Worm (Caenorhabditis elegans) whole organism, young adult: ENCODE measurements around the gene F37H8.5.
A peak's percentile ranks its signal among the peaks of the same experiment; 100 is the strongest.

Experiments
- B0019.2 ChIP-seq: fragments of 200-800 bp; sonication (Bioruptor generic); conservative IDR thresholded peaks from 2 replicates; pipeline ENCODE4 v1.3.6; 2022; ENCODE audit warnings: missing genetic modification reagents, missing genetic modification characterization, missing compliant biosample characterization
- C06A6.2 ChIP-seq: fragments of 200-800 bp; sonication (Bioruptor generic); conservative IDR thresholded peaks from 2 replicates; pipeline ENCODE4 v1.3.6; 2022; ENCODE audit warnings: missing genetic modification characterization, missing compliant biosample characterization
- F33H1.4 ChIP-seq: fragments of 200-800 bp; sonication (Bioruptor generic); IDR thresholded peaks from 2 replicates; pipeline ENCODE4 v1.3.6; 2022; ENCODE audit warnings: missing genetic modification reagents, missing genetic modification characterization, missing compliant biosample characterization
- K12H6.12 ChIP-seq: fragments of 200-800 bp; sonication (Bioruptor generic); optimal IDR thresholded peaks from 2 replicates; lab custom pipeline; 2018; ENCODE audit warnings: mild to moderate bottlenecking, missing genetic modification characterization, missing compliant biosample characterization
- Y53G8AR.9 ChIP-seq: fragments of 200-800 bp; sonication (Bioruptor generic); conservative IDR thresholded peaks from 2 replicates; pipeline ENCODE4 v1.3.6; 2022; ENCODE audit warnings: missing genetic modification reagents, missing genetic modification characterization, missing compliant biosample characterization
- Y56A3A.18 ChIP-seq: fragments of 200-800 bp; sonication (Bioruptor generic); IDR thresholded peaks from 2 replicates; pipeline ENCODE4 v1.3.6; 2022; ENCODE audit warnings: missing genetic modification reagents, missing genetic modification characterization, missing compliant biosample characterization
- Y95B8A.8 ChIP-seq: fragments of 200-800 bp; sonication (Bioruptor generic); IDR thresholded peaks from 2 replicates; pipeline ENCODE4 v1.3.6; 2022; ENCODE audit warnings: missing genetic modification reagents, missing genetic modification characterization, missing compliant biosample characterization
- ZK185.1 ChIP-seq: sonication (generic microtip); optimal IDR thresholded peaks from 2 replicates; lab custom pipeline; 2016; ENCODE audit warnings: mild to moderate bottlenecking, missing genetic modification characterization, missing compliant biosample characterization; ENCODE audit not compliant: poor library complexity, severe bottlenecking
- athp-1 ChIP-seq: sonication (generic microtip); optimal IDR thresholded peaks from 2 replicates; lab custom pipeline; 2017; ENCODE audit warnings: mild to moderate bottlenecking, missing genetic modification characterization, missing compliant biosample characterization
- attf-5 ChIP-seq: fragments of 200-800 bp; sonication (Bioruptor generic); optimal IDR thresholded peaks from 2 replicates; lab custom pipeline; 2018; ENCODE audit warnings: mild to moderate bottlenecking, missing genetic modification characterization, missing compliant biosample characterization
- attf-6 ChIP-seq: fragments of 200-800 bp; sonication (Bioruptor generic); IDR thresholded peaks from 2 replicates; pipeline ENCODE4 v1.3.6; 2022; ENCODE audit warnings: missing genetic modification reagents, missing genetic modification characterization, missing compliant biosample characterization
- cebp-1 ChIP-seq, 2 experiments: fragments of 200-800 bp in 1 of 2; sonication (Bioruptor generic) in 1 of 2; sonication (generic microtip) in 1 of 2; IDR thresholded peaks in 1 of 2; optimal IDR thresholded peaks in 1 of 2; 2 replicates each; pipeline versions ENCODE4 v1.3.6 to Lab custom; 2017 to 2022; ENCODE audit warnings: missing compliant biosample characterization in 2 of 2, missing genetic modification characterization in 2 of 2, mild to moderate bottlenecking in 1 of 2, missing genetic modification reagents in 1 of 2, moderate library complexity in 1 of 2
- ceh-27 ChIP-seq: fragments of 200-800 bp; sonication (Bioruptor generic); optimal IDR thresholded peaks from 2 replicates; lab custom pipeline; 2018; ENCODE audit warnings: mild to moderate bottlenecking, missing genetic modification characterization, moderate library complexity, missing compliant biosample characterization
- die-1 ChIP-seq: sonication (generic microtip); optimal IDR thresholded peaks from 2 replicates; lab custom pipeline; 2016; ENCODE audit warnings: missing genotype, mild to moderate bottlenecking, missing genetic modification characterization, missing compliant biosample characterization
- dox-1 ChIP-seq: fragments of 200-800 bp; sonication (Bioruptor generic); IDR thresholded peaks from 2 replicates; pipeline ENCODE4 v1.3.6; 2022; ENCODE audit warnings: missing genetic modification reagents, missing genetic modification characterization, missing compliant biosample characterization
- egl-44 ChIP-seq: fragments of 200-800 bp; sonication (Bioruptor generic); IDR thresholded peaks from 2 replicates; pipeline ENCODE4 v1.3.6; 2022; ENCODE audit warnings: missing genetic modification reagents, missing genetic modification characterization, missing compliant biosample characterization
- egrh-3 ChIP-seq: fragments of 200-800 bp; sonication (Bioruptor generic); IDR thresholded peaks from 2 replicates; pipeline ENCODE4 v1.3.6; 2022; ENCODE audit warnings: missing genetic modification reagents, missing genetic modification characterization, missing compliant biosample characterization
- fkh-3 ChIP-seq: sonication (generic microtip); optimal IDR thresholded peaks from 2 replicates; lab custom pipeline; 2016; ENCODE audit warnings: mild to moderate bottlenecking, missing genetic modification characterization, missing compliant biosample characterization
- him-1 ChIP-seq: sonication (generic microtip); optimal IDR thresholded peaks from 2 replicates; lab custom pipeline; 2016; ENCODE audit warnings: missing genotype, missing genetic modification reagents, missing genetic modification characterization, missing compliant biosample characterization
- hmg-1.2 ChIP-seq: fragments of 200-800 bp; sonication (Bioruptor generic); IDR thresholded peaks from 2 replicates; pipeline ENCODE4 v1.3.6; 2022; ENCODE audit warnings: missing genetic modification reagents, missing genetic modification characterization, missing compliant biosample characterization
- hsf-1 ChIP-seq: fragments of 200-800 bp; sonication (Bioruptor generic); IDR thresholded peaks from 2 replicates; pipeline ENCODE4 v1.3.6; 2022; ENCODE audit warnings: missing genetic modification reagents, missing genetic modification characterization, missing compliant biosample characterization
- lin-35 ChIP-seq, 3 experiments: fragments of 150-350 bp in 2 of 3; sonication (generic microtip) in 1 of 3; optimal IDR thresholded peaks; 2 replicates each; lab custom pipeline; 2014 to 2018; ENCODE audit warnings: missing biosample characterization in 3 of 3, missing genetic modification characterization in 3 of 3, missing genetic modification reagents in 3 of 3
- lin-54 ChIP-seq: fragments of 200-800 bp; sonication (Bioruptor generic); optimal IDR thresholded peaks from 2 replicates; lab custom pipeline; 2018; ENCODE audit warnings: mild to moderate bottlenecking, missing genetic modification characterization, missing compliant biosample characterization
- lir-1 ChIP-seq: fragments of 200-800 bp; sonication (Bioruptor generic); conservative IDR thresholded peaks from 2 replicates; pipeline ENCODE4 v1.3.6; 2022; ENCODE audit warnings: missing genetic modification reagents, missing genetic modification characterization, missing compliant biosample characterization
- madf-6 ChIP-seq: fragments of 200-800 bp; sonication (Bioruptor generic); IDR thresholded peaks from 2 replicates; pipeline ENCODE4 v1.3.6; 2022; ENCODE audit warnings: missing genetic modification reagents, missing genetic modification characterization, missing compliant biosample characterization
- mcd-1 ChIP-seq: fragments of 200-800 bp; sonication (Bioruptor generic); IDR thresholded peaks from 2 replicates; pipeline ENCODE4 v1.3.6; 2022; ENCODE audit warnings: missing genetic modification reagents, missing genetic modification characterization, missing compliant biosample characterization
- nfyb-1 ChIP-seq: fragments of 200-800 bp; sonication (Bioruptor generic); IDR thresholded peaks from 2 replicates; pipeline ENCODE4 v1.3.6; 2022; ENCODE audit warnings: missing genetic modification reagents, missing genetic modification characterization, missing compliant biosample characterization
- nhr-120 ChIP-seq: fragments of 200-800 bp; sonication (Bioruptor generic); IDR thresholded peaks from 2 replicates; pipeline ENCODE4 v1.3.6; 2022; ENCODE audit warnings: missing genetic modification characterization, missing compliant biosample characterization
- nhr-179 ChIP-seq: sonication (generic microtip); optimal IDR thresholded peaks from 2 replicates; lab custom pipeline; 2016; ENCODE audit warnings: mild to moderate bottlenecking, missing genetic modification characterization, missing compliant biosample characterization
- nhr-80 ChIP-seq: sonication (generic microtip); optimal IDR thresholded peaks from 2 replicates; lab custom pipeline; 2016; ENCODE audit warnings: missing genetic modification characterization, missing compliant biosample characterization
- pbrm-1 ChIP-seq: fragments of 200-800 bp; sonication (Bioruptor generic); IDR thresholded peaks from 2 replicates; pipeline ENCODE4 v1.3.6; 2022; ENCODE audit warnings: missing genetic modification reagents, missing genetic modification characterization, missing compliant biosample characterization
- rec-8 ChIP-seq, 2 experiments: sonication (generic microtip); optimal IDR thresholded peaks; 2 replicates each; lab custom pipeline; 2016; ENCODE audit warnings: mild to moderate bottlenecking in 2 of 2, missing genetic modification characterization in 2 of 2, missing genetic modification reagents in 2 of 2, missing genotype in 2 of 2, missing biosample characterization in 1 of 2, missing compliant biosample characterization in 1 of 2, moderate library complexity in 1 of 2
- rpc-1 ChIP-seq, 2 experiments: fragments of 150-350 bp in 1 of 2; sonication (generic microtip) in 1 of 2; optimal IDR thresholded peaks; 2 replicates each; lab custom pipeline; 2014 to 2018; ENCODE audit warnings: missing biosample characterization in 1 of 2, missing genetic modification characterization in 1 of 2, missing genetic modification reagents in 1 of 2, missing genotype in 1 of 2
- sea-2 ChIP-seq: fragments of 200-800 bp; sonication (Bioruptor generic); IDR thresholded peaks from 2 replicates; pipeline ENCODE4 v1.3.6; 2022; ENCODE audit warnings: missing genetic modification characterization, missing compliant biosample characterization
- snpc-1.3 ChIP-seq: sonication (generic microtip); optimal IDR thresholded peaks from 2 replicates; lab custom pipeline; 2017; ENCODE audit warnings: missing genetic modification characterization, mild to moderate bottlenecking, missing compliant biosample characterization, antibody characterized with exemption, moderate library complexity, missing genotype, missing genetic modification reagents; ENCODE audit not compliant: insufficient read depth
- snpc-4 ChIP-seq, 5 experiments: fragments of 150-350 bp in 1 of 5; sonication (generic microtip) in 4 of 5; optimal IDR thresholded peaks; 2 replicates each; lab custom pipeline; 2014 to 2018; ENCODE audit warnings: missing genetic modification characterization in 5 of 5, missing biosample characterization in 3 of 5, antibody characterized with exemption in 2 of 5, mild to moderate bottlenecking in 2 of 5, missing compliant biosample characterization in 2 of 5, missing genotype in 2 of 5, moderate library complexity in 2 of 5, missing genetic modification reagents in 1 of 5
- somi-1 ChIP-seq: fragments of 200-800 bp; sonication (Bioruptor generic); optimal IDR thresholded peaks from 2 replicates; lab custom pipeline; 2018; ENCODE audit warnings: mild to moderate bottlenecking, missing genetic modification characterization, missing compliant biosample characterization
- zfh-2 ChIP-seq: fragments of 200-800 bp; sonication (Bioruptor generic); conservative IDR thresholded peaks from 2 replicates; pipeline ENCODE4 v1.3.6; 2022; ENCODE audit warnings: missing genetic modification reagents, missing genetic modification characterization, missing compliant biosample characterization
- ztf-25 ChIP-seq: fragments of 200-800 bp; sonication (Bioruptor generic); IDR thresholded peaks from 2 replicates; pipeline ENCODE4 v1.3.6; 2022; ENCODE audit warnings: missing genetic modification reagents, missing genetic modification characterization, missing compliant biosample characterization

The F37H8.5 gene

ce11 chrII:11177376-11177775, 10.6 kb upstream of the F37H8.5 start, which contains the start of gene F37H8.6:
F37H8.6 (minus strand) TSS chrII:11177476.
- TF ChIP-seq ceh-27 (GFP tag; lab: Kevin White, UChicago) (no peak), egrh-3 (GFP tag; lab: Robert Waterston, UW) (no peak), pbrm-1 (no peak)

ce11 chrII:11178737-11179136, 9.3 kb upstream of the F37H8.5 start:
- TF ChIP-seq nhr-120 (GFP tag; lab: Robert Waterston, UW), result no peak
- TF ChIP-seq somi-1 (GFP tag; lab: Kevin White, UChicago), result no peak

- TF ChIP-seq nhr-120 (GFP tag; lab: Robert Waterston, UW) (no peak), cebp-1 (GFP tag; IDR thresholded peaks at IDR 0.05; lab: Robert Waterston, UW) (no peak), cebp-1 (tag; optimal IDR thresholded peaks at IDR 0.05; lab: Kevin White, UChicago) (peak; percentile 24), nhr-80 (tag; lab: Kevin White, UChicago) (peak; percentile 61)
Measured at ce11 chrII:11181250-11181704, 6.7 kb upstream of the F37H8.5 start, which contains the start of gene bigr-1. bigr-1 (plus strand) TSS chrII:11181654.

DNA sequence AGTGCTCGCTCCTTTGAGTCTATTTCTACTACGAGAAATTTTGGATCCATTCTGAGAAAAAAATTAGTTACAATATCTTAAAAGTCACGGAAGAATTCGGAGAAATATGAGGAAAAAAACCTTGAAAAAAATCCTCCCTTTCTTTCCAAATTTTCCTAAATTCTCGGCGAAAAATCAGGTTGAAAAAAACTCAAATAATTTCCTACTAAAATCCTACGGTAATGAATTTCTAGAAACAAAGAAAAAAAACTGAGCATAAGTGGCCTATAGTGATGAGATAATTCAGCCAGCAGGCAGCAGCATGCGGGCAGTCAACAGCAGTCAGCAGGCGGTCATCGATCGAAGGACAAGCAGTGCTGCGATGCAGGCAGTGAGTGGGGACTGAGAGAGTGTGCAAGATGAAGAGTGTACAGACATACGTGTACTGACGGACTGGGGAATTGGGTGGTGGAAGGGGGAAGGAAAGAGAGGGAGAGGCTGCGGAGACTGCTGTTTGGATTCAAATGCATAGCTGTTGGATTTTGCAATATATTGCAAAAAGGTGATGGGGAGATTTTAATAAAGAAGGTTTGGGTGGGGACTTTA, 3.2 kb upstream of the F37H8.5 start, which contains the start of gene lir-3:
Gene lir-3, minus strand, starts transcription at position 51 of the 585 bp plus-strand sequence.
- TF ChIP-seq lin-54 (GFP tag; lab: Kevin White, UChicago) (no peak), attf-6 (GFP tag; lab: Robert Waterston, UW) (no peak), die-1 (tag; lab: Kevin White, UChicago) (no peak), hsf-1 (GFP tag; lab: Robert Waterston, UW) (no peak), Y53G8AR.9 (GFP tag; lab: Robert Waterston, UW) (no peak), dox-1 (GFP tag; lab: Robert Waterston, UW) (peak; percentile 19; the same call in 1 of the 2 replicates), Y56A3A.18 (GFP tag; lab: Robert Waterston, UW) (no peak), snpc-1.3 (tag; lab: Kevin White, UChicago) (no peak), nfyb-1 (GFP tag; lab: Robert Waterston, UW) (0 out of 2 replicates have a peak, but pooled peaks have one; percentile 11), him-1 (no peak), snpc-4 (GFP tag; optimal IDR thresholded peaks at IDR 0.05; lab: Kevin White, UChicago) (no peak), snpc-4 (tag; optimal IDR thresholded peaks at IDR 0.05; lab: Kevin White, UChicago) (peak in 1 of 4 experiments; percentile 14), attf-5 (GFP tag; lab: Kevin White, UChicago) (no peak), madf-6 (GFP tag; lab: Robert Waterston, UW) (no peak), cebp-1 (GFP tag; IDR thresholded peaks at IDR 0.05; lab: Robert Waterston, UW) (no peak), cebp-1 (tag; optimal IDR thresholded peaks at IDR 0.05; lab: Kevin White, UChicago) (no peak), K12H6.12 (tag; lab: Kevin White, UChicago) (no peak), athp-1 (tag; lab: Kevin White, UChicago) (no peak), B0019.2 (GFP tag; lab: Robert Waterston, UW) (no peak), lir-1 (GFP tag; lab: Robert Waterston, UW) (no peak), nhr-179 (tag; lab: Kevin White, UChicago) (no peak), lin-35 (GFP tag; optimal IDR thresholded peaks at IDR 0.05; lab: Kevin White, UChicago) (no peak), rec-8 (tag; optimal IDR thresholded peaks at IDR 0.05; lab: Kevin White, UChicago) (no peak), zfh-2 (GFP tag; lab: Robert Waterston, UW) (peak; percentile 78), nhr-80 (tag; lab: Kevin White, UChicago) (peak; percentile 30), ZK185.1 (tag; lab: Kevin White, UChicago) (peak; percentile 43), sea-2 (GFP tag; lab: Robert Waterston, UW) (no peak), F33H1.4 (no peak), mcd-1 (GFP tag; lab: Robert Waterston, UW) (peak; percentile 34; the same call in 1 of the 2 replicates), egl-44 (GFP tag; lab: Robert Waterston, UW) (no peak), ztf-25 (no peak), C06A6.2 (GFP tag; lab: Robert Waterston, UW) (no peak), hmg-1.2 (GFP tag; lab: Robert Waterston, UW) (peak; percentile 81), fkh-3 (tag; lab: Kevin White, UChicago) (no peak), rpc-1 (optimal IDR thresholded peaks at IDR 0.05; lab: Kevin White, UChicago) (no peak), rpc-1 (tag; optimal IDR thresholded peaks at IDR 0.05; lab: Kevin White, UChicago) (no peak), Y95B8A.8 (GFP tag; lab: Robert Waterston, UW) (no peak)
